Worm (Caenorhabditis elegans) whole organism, L3 larva: ENCODE results near the gene Y45G5AL.1.

Source experiments
- R02D3.7 ChIP-seq: fragments of 150-350 bp; optimal IDR thresholded peaks from 2 replicates; lab custom pipeline; 2014; ENCODE audit warnings: missing biosample characterization, missing genetic modification characterization
- ZK546.5 ChIP-seq: sonication (generic microtip); optimal IDR thresholded peaks from 2 replicates; lab custom pipeline; 2017; ENCODE audit warnings: missing biosample characterization, missing genetic modification characterization
- aly-2 ChIP-seq: fragments of 150-350 bp; optimal IDR thresholded peaks from 2 replicates; lab custom pipeline; 2014; ENCODE audit warnings: missing biosample characterization, missing genetic modification characterization
- ceh-16 ChIP-seq: sonication (generic microtip); optimal IDR thresholded peaks from 2 replicates; lab custom pipeline; 2017; ENCODE audit warnings: missing biosample characterization, missing genetic modification characterization
- ceh-28 ChIP-seq: fragments of 150-350 bp; optimal IDR thresholded peaks from 2 replicates; lab custom pipeline; 2014; ENCODE audit warnings: missing biosample characterization, missing genetic modification reagents, missing genetic modification characterization
- ceh-82 ChIP-seq: fragments of 150-350 bp; optimal IDR thresholded peaks from 2 replicates; lab custom pipeline; 2014; ENCODE audit warnings: missing biosample characterization, missing genetic modification characterization
- daf-12 ChIP-seq: fragments of 150-350 bp; optimal IDR thresholded peaks from 2 replicates; lab custom pipeline; 2014; ENCODE audit warnings: missing biosample characterization, missing genetic modification reagents, missing genetic modification characterization
- egl-5 ChIP-seq: fragments of 150-350 bp; optimal IDR thresholded peaks from 2 replicates; lab custom pipeline; 2017; ENCODE audit warnings: missing biosample characterization, missing genetic modification reagents, missing genetic modification characterization, inconsistent platforms
- elt-2 ChIP-seq: sonication (generic microtip); optimal IDR thresholded peaks from 2 replicates; lab custom pipeline; 2016; ENCODE audit warnings: missing genetic modification reagents, mild to moderate bottlenecking, missing genetic modification characterization, missing compliant biosample characterization
- elt-3 ChIP-seq, 3 experiments: fragments of 150-350 bp in 1 of 3; sonication (generic microtip) in 2 of 3; optimal IDR thresholded peaks; 2 replicates in 2 of 3; 4 replicates in 1 of 3; lab custom pipeline; 2014 to 2017; ENCODE audit warnings: missing biosample characterization in 3 of 3, missing genetic modification characterization in 3 of 3
- fkh-10 ChIP-seq: sonication (generic microtip); optimal IDR thresholded peaks from 2 replicates; lab custom pipeline; 2017; ENCODE audit warnings: missing biosample characterization, missing genetic modification reagents, missing genetic modification characterization
- fkh-2 ChIP-seq: fragments of 150-350 bp; optimal IDR thresholded peaks from 2 replicates; lab custom pipeline; 2014; ENCODE audit warnings: missing biosample characterization, missing genetic modification reagents, missing genetic modification characterization
- hmg-11 ChIP-seq: sonication (generic microtip); optimal IDR thresholded peaks from 2 replicates; lab custom pipeline; 2016; ENCODE audit warnings: missing genetic modification characterization, missing compliant biosample characterization
- jun-1 ChIP-seq: fragments of 150-350 bp; optimal IDR thresholded peaks from 2 replicates; lab custom pipeline; 2014; ENCODE audit warnings: missing biosample characterization, missing genetic modification reagents, missing genetic modification characterization
- lin-15B ChIP-seq: fragments of 150-350 bp; optimal IDR thresholded peaks from 2 replicates; lab custom pipeline; 2014; ENCODE audit warnings: missing biosample characterization, missing genetic modification characterization
- lin-39 ChIP-seq: fragments of 150-350 bp; optimal IDR thresholded peaks from 2 replicates; lab custom pipeline; 2018; ENCODE audit warnings: missing biosample characterization, missing genetic modification reagents, missing genetic modification characterization
- mdl-1 ChIP-seq: fragments of 150-350 bp; optimal IDR thresholded peaks from 2 replicates; lab custom pipeline; 2014; ENCODE audit warnings: missing biosample characterization, missing genetic modification characterization
- nfya-1 ChIP-seq: sonication (generic microtip); optimal IDR thresholded peaks from 2 replicates; lab custom pipeline; 2017; ENCODE audit warnings: missing genetic modification characterization, mild to moderate bottlenecking, missing compliant biosample characterization, antibody characterized with exemption, moderate library complexity; ENCODE audit not compliant: insufficient read depth
- nhr-12 ChIP-seq: fragments of 150-350 bp; optimal IDR thresholded peaks from 2 replicates; lab custom pipeline; 2014; ENCODE audit warnings: missing biosample characterization, missing genetic modification characterization
- nhr-23 ChIP-seq: fragments of 150-350 bp; optimal IDR thresholded peaks from 2 replicates; lab custom pipeline; 2014; ENCODE audit warnings: missing biosample characterization, missing genetic modification reagents, missing genetic modification characterization
- nhr-237 ChIP-seq: fragments of 150-350 bp; optimal IDR thresholded peaks from 2 replicates; lab custom pipeline; 2014; ENCODE audit warnings: missing biosample characterization, missing genetic modification characterization
- nhr-25 ChIP-seq: sonication (generic microtip); optimal IDR thresholded peaks from 2 replicates; lab custom pipeline; 2017; ENCODE audit warnings: missing biosample characterization, missing genetic modification characterization
- nhr-43 ChIP-seq: sonication (generic microtip); optimal IDR thresholded peaks from 2 replicates; lab custom pipeline; 2016; ENCODE audit warnings: mild to moderate bottlenecking, missing genetic modification characterization, missing compliant biosample characterization; ENCODE audit not compliant: poor library complexity, severe bottlenecking
- nhr-67 ChIP-seq: fragments of 150-350 bp; optimal IDR thresholded peaks from 2 replicates; lab custom pipeline; 2014; ENCODE audit warnings: missing biosample characterization, missing genetic modification characterization
- nhr-77 ChIP-seq: fragments of 150-350 bp; optimal IDR thresholded peaks from 2 replicates; lab custom pipeline; 2014; ENCODE audit warnings: missing biosample characterization, missing genetic modification characterization
- pha-4 ChIP-seq: fragments of 150-350 bp; optimal IDR thresholded peaks from 2 replicates; lab custom pipeline; 2014; ENCODE audit warnings: missing biosample characterization, missing genetic modification reagents, missing genetic modification characterization
- pqm-1 ChIP-seq: fragments of 150-350 bp; optimal IDR thresholded peaks from 2 replicates; lab custom pipeline; 2017; ENCODE audit warnings: missing biosample characterization, missing genetic modification characterization, inconsistent platforms
- skn-1 ChIP-seq: fragments of 150-350 bp; optimal IDR thresholded peaks from 2 replicates; lab custom pipeline; 2014; ENCODE audit warnings: missing biosample characterization, missing genetic modification characterization
- snpc-4 ChIP-seq: fragments of 150-350 bp; optimal IDR thresholded peaks from 2 replicates; lab custom pipeline; 2014; ENCODE audit warnings: missing biosample characterization, missing genetic modification characterization
- tbx-2 ChIP-seq: sonication (generic microtip); optimal IDR thresholded peaks from 2 replicates; lab custom pipeline; 2016; ENCODE audit warnings: mild to moderate bottlenecking, missing genetic modification characterization, missing compliant biosample characterization
- unc-62 ChIP-seq: fragments of 150-350 bp; sonication (generic microtip); optimal IDR thresholded peaks from 4 replicates; lab custom pipeline; 2014; ENCODE audit warnings: missing biosample characterization, missing genetic modification reagents, missing genetic modification characterization
- ztf-11 ChIP-seq: fragments of 150-350 bp; optimal IDR thresholded peaks from 2 replicates; lab custom pipeline; 2014; ENCODE audit warnings: missing biosample characterization, missing genetic modification characterization
- ztf-4 ChIP-seq: fragments of 150-350 bp; optimal IDR thresholded peaks from 2 replicates; lab custom pipeline; 2014; ENCODE audit warnings: missing biosample characterization, missing genetic modification characterization

Gene Y45G5AL.1

ce11 chrV:4189618-4190017, 45.3 kb downstream of the Y45G5AL.1 start:
- TF ChIP-seq elt-3 (tag; optimal IDR thresholded peaks at IDR 0.05; lab: Kevin White, UChicago) (no peak), nhr-23 (tag; lab: Kevin White, UChicago) (no peak), pha-4 (no peak), nhr-43 (tag; lab: Kevin White, UChicago) (no peak), nfya-1 (tag; lab: Kevin White, UChicago) (no peak), ztf-11 (no peak), hmg-11 (tag; lab: Kevin White, UChicago) (no peak), tbx-2 (no peak), lin-39 (tag; lab: Kevin White, UChicago) (no peak), snpc-4 (tag; lab: Kevin White, UChicago) (no peak), mdl-1 (tag; lab: Kevin White, UChicago) (no peak)

ce11 chrV:4190232-4190631, 45.9 kb downstream of the Y45G5AL.1 start:
- TF ChIP-seq nhr-77 (no peak), nhr-12 (tag; lab: Kevin White, UChicago) (no peak), pha-4 (no peak), daf-12 (tag; lab: Kevin White, UChicago) (no peak)

- TF ChIP-seq hmg-11 (tag; lab: Kevin White, UChicago): peak; percentile 62
- peak; percentile 11 for TF ChIP-seq nfya-1 (tag; lab: Kevin White, UChicago)
- no peak for TF ChIP-seq R02D3.7
Observed at ce11 chrV:4192688-4193471, 48.6 kb downstream of the Y45G5AL.1 start.

- TF ChIP-seq nhr-67 (tag; lab: Kevin White, UChicago) (no peak), ZK546.5 (no peak), ceh-16 (no peak), tbx-2 (peak; percentile 74), nhr-237 (tag; lab: Kevin White, UChicago) (no peak), jun-1 (tag; lab: Kevin White, UChicago) (peak; percentile 55), nfya-1 (tag; lab: Kevin White, UChicago) (peak; percentile 77), lin-15B (tag; lab: Kevin White, UChicago) (peak; percentile 78), snpc-4 (tag; lab: Kevin White, UChicago) (peak; percentile 83), nhr-25 (tag; lab: Kevin White, UChicago) (peak; percentile 74), elt-3 (tag; optimal IDR thresholded peaks at IDR 0.05; lab: Kevin White, UChicago) (no peak), nhr-23 (tag; lab: Kevin White, UChicago) (peak; percentile 66), skn-1 (peak; percentile 24), mdl-1 (tag; lab: Kevin White, UChicago) (no peak), ceh-82 (no peak), lin-39 (tag; lab: Kevin White, UChicago) (peak; percentile 96), elt-2 (peak; percentile 42), R02D3.7 (peak; percentile 25), ztf-4 (tag; lab: Kevin White, UChicago) (no peak), daf-12 (tag; lab: Kevin White, UChicago) (no peak), hmg-11 (tag; lab: Kevin White, UChicago) (peak; percentile 95), fkh-10 (GFP tag; lab: Kevin White, UChicago) (peak; percentile 6), aly-2 (tag; lab: Kevin White, UChicago) (no peak), unc-62 (GFP tag; lab: Kevin White, UChicago) (no peak), egl-5 (tag; lab: Kevin White, UChicago) (peak; percentile 14), ceh-28 (tag; lab: Kevin White, UChicago) (peak; percentile 92), pha-4 (peak; percentile 85), pqm-1 (tag; lab: Kevin White, UChicago) (peak; percentile 27), fkh-2 (no peak)
Observed at ce11 chrV:4194587-4195211, 50.4 kb downstream of the Y45G5AL.1 start, which contains the start of gene Y45G5AM.9. Gene Y45G5AM.9 (minus strand): TSS chrV:4194637.
